Worm (Caenorhabditis elegans): ENCODE measurements around the gene wip-1.

The wip-1 gene

ce11 chrIII:5013915-5014346 is 4.5 kb upstream of the wip-1 start (continued):
- TF ChIP-seq ceh-100 (GFP tag; IDR thresholded peaks at IDR 0.05) = 0 out of 2 replicates have a peak, but pooled peaks have one; percentile 8
- TF ChIP-seq B0035.1 (tag; optimal IDR thresholded peaks at IDR 0.05) = peak; percentile 24
- TF ChIP-seq ztf-22 (GFP tag; optimal IDR thresholded peaks at IDR 0.05) = no peak
- TF ChIP-seq snpc-4 (GFP tag; optimal IDR thresholded peaks at IDR 0.05) = no peak
- peak; percentile 14 to 63 (median 37) for TF ChIP-seq snpc-4 (tag; optimal IDR thresholded peaks at IDR 0.05)
- TF ChIP-seq lin-26 (GFP tag; IDR thresholded peaks at IDR 0.05) = no peak
- no peak for TF ChIP-seq sea-2 (GFP tag; IDR thresholded peaks at IDR 0.05)
- no peak for TF ChIP-seq nhr-27 (tag; optimal IDR thresholded peaks at IDR 0.05)
- TF ChIP-seq nhr-80 (tag; optimal IDR thresholded peaks at IDR 0.05) = peak; percentile 84
- no peak for TF ChIP-seq ztf-28 (GFP tag; IDR thresholded peaks at IDR 0.05)
- TF ChIP-seq ceh-79 (tag; optimal IDR thresholded peaks at IDR 0.05) = no peak
- no peak for TF ChIP-seq Y53G8AR.9 (GFP tag; conservative IDR thresholded peaks at IDR 0.05)
- no peak for TF ChIP-seq F52B5.7 (tag; optimal IDR thresholded peaks at IDR 0.05)
- TF ChIP-seq ceh-40 (GFP tag; IDR thresholded peaks at IDR 0.05) = 0 out of 2 replicates have a peak, but pooled peaks have one; percentile 48
- no peak for TF ChIP-seq T26A5.8 (tag; optimal IDR thresholded peaks at IDR 0.05)
- no peak for TF ChIP-seq nhr-120 (GFP tag; IDR thresholded peaks at IDR 0.05)
- TF ChIP-seq mxl-1 (tag; optimal IDR thresholded peaks at IDR 0.05) = no peak
- no peak for TF ChIP-seq ama-1 (optimal IDR thresholded peaks at IDR 0.05)
- no peak for TF ChIP-seq ama-1 (GFP tag; optimal IDR thresholded peaks at IDR 0.05)
- no peak for TF ChIP-seq mel-28 (tag; optimal IDR thresholded peaks at IDR 0.05; ENCODE audit: borderline replicate concordance)
- peak; percentile 73 for TF ChIP-seq madf-10 (tag; optimal IDR thresholded peaks at IDR 0.05)
- no peak for TF ChIP-seq die-1 (tag; optimal IDR thresholded peaks at IDR 0.05)
- TF ChIP-seq bed-1 (GFP tag; IDR thresholded peaks at IDR 0.05) = no peak
- no peak for TF ChIP-seq fkh-3 (tag; optimal IDR thresholded peaks at IDR 0.05)
- no peak for TF ChIP-seq aptf-2 (GFP tag; conservative IDR thresholded peaks at IDR 0.05)
- no peak; the same call in 1 of the 2 replicates for TF ChIP-seq C06A6.2 (GFP tag; conservative IDR thresholded peaks at IDR 0.05)
- peak; percentile 84 for TF ChIP-seq ztf-18 (tag; optimal IDR thresholded peaks at IDR 0.05)
- peak; percentile 62 for TF ChIP-seq mcd-1 (GFP tag; IDR thresholded peaks at IDR 0.05)
- TF ChIP-seq dox-1 (GFP tag; IDR thresholded peaks at IDR 0.05) = peak; percentile 84
- TF ChIP-seq nhr-179 (tag; optimal IDR thresholded peaks at IDR 0.05) = no peak
- peak; percentile 52; the same call in 1 of the 2 replicates for TF ChIP-seq Y56A3A.18 (GFP tag; IDR thresholded peaks at IDR 0.05)
- no peak for TF ChIP-seq F57C9.4 (tag; optimal IDR thresholded peaks at IDR 0.05)

- TF ChIP-seq sptf-2 (GFP tag; optimal IDR thresholded peaks at IDR 0.05) (no peak), madf-3 (GFP tag; IDR thresholded peaks at IDR 0.05) (0 out of 2 replicates have a peak, but pooled peaks have one; percentile 16)
These were observed 889 bp upstream of the wip-1 start, which contains the start of gene larp-1 for ce11 chrIII:5017550-5017949. TSS of gene larp-1 (minus strand) at chrIII:5017650.

ce11 chrIII:5020924-5021323 is 2.5 kb downstream of the wip-1 start, which contains the start of gene mdt-11:
TSS of gene mdt-11 (plus strand) at chrIII:5021224.
- no peak for TF ChIP-seq unc-130 (GFP tag; optimal IDR thresholded peaks at IDR 0.05)
- no peak for TF ChIP-seq nhr-120 (GFP tag; IDR thresholded peaks at IDR 0.05)
- TF ChIP-seq tbp1 (GFP tag; optimal IDR thresholded peaks at IDR 0.05) = no peak

ce11 chrIII:5021689-5022088 is 3.2 kb downstream of the wip-1 start, which contains the start of gene R144.3:
TSS of gene R144.3 (plus strand) at chrIII:5021989.
- TF ChIP-seq Y79H2A.3 (GFP tag; conservative IDR thresholded peaks at IDR 0.05) (no peak), lsl-1 (GFP tag; optimal IDR thresholded peaks at IDR 0.05) (no peak), hmg-20 (GFP tag; IDR thresholded peaks at IDR 0.05) (no peak), mes-4 (tag; optimal IDR thresholded peaks at IDR 0.05) (no peak), let-526 (GFP tag; IDR thresholded peaks at IDR 0.05) (no peak), ztf-3 (GFP tag; optimal IDR thresholded peaks at IDR 0.05) (no peak)
